Worm (Caenorhabditis elegans) whole organism, late embryonic: Measurements from ENCODE around the gene T21D12.12.
A peak's percentile ranks its signal among the peaks of the same experiment; 100 is the strongest.

Source experiments
- C38D4.7 ChIP-seq: fragments of 200-800 bp; sonication (Bioruptor generic); optimal IDR thresholded peaks from 2 replicates; lab custom pipeline; 2018; ENCODE audit warnings: mild to moderate bottlenecking, missing genetic modification characterization, moderate library complexity, missing compliant biosample characterization
- F13H6.1 ChIP-seq: sonication (generic microtip); optimal IDR thresholded peaks from 2 replicates; lab custom pipeline; 2016; ENCODE audit warnings: missing genetic modification characterization, missing compliant biosample characterization
- K02D7.2 ChIP-seq: sonication (generic microtip); optimal IDR thresholded peaks from 2 replicates; lab custom pipeline; 2017; ENCODE audit warnings: mild to moderate bottlenecking, missing genetic modification characterization, missing compliant biosample characterization
- K09A11.1 ChIP-seq: sonication (generic microtip); optimal IDR thresholded peaks from 2 replicates; lab custom pipeline; 2017; ENCODE audit warnings: antibody characterized with exemption, mild to moderate bottlenecking, missing genetic modification characterization, missing compliant biosample characterization; ENCODE audit not compliant: insufficient read depth
- ahr-1 ChIP-seq: sonication (generic microtip); optimal IDR thresholded peaks from 2 replicates; lab custom pipeline; 2016; ENCODE audit warnings: missing genetic modification characterization, missing compliant biosample characterization
- ceh-14 ChIP-seq: sonication (generic microtip); optimal IDR thresholded peaks from 2 replicates; lab custom pipeline; 2016; ENCODE audit warnings: missing genotype, missing genetic modification characterization, missing compliant biosample characterization
- ceh-18 ChIP-seq: sonication (generic microtip); optimal IDR thresholded peaks from 2 replicates; lab custom pipeline; 2016; ENCODE audit warnings: missing genetic modification characterization, missing compliant biosample characterization
- ceh-19 ChIP-seq: fragments of 200-800 bp; sonication (Bioruptor generic); optimal IDR thresholded peaks from 2 replicates; lab custom pipeline; 2018; ENCODE audit warnings: mild to moderate bottlenecking, missing genetic modification characterization, missing compliant biosample characterization
- ceh-2 ChIP-seq: sonication (generic microtip); optimal IDR thresholded peaks from 2 replicates; lab custom pipeline; 2016; ENCODE audit warnings: missing genotype, missing genetic modification characterization, missing compliant biosample characterization
- ceh-22 ChIP-seq: sonication (generic microtip); optimal IDR thresholded peaks from 2 replicates; lab custom pipeline; 2017; ENCODE audit warnings: missing biosample characterization, missing genetic modification characterization
- ceh-24 ChIP-seq: sonication (generic microtip); optimal IDR thresholded peaks from 2 replicates; lab custom pipeline; 2016; ENCODE audit warnings: mild to moderate bottlenecking, missing genetic modification characterization, missing compliant biosample characterization
- ceh-30 ChIP-seq: fragments of 150-350 bp; optimal IDR thresholded peaks from 2 replicates; lab custom pipeline; 2014; ENCODE audit warnings: missing biosample characterization, missing genetic modification characterization
- ceh-31 ChIP-seq: sonication (generic microtip); optimal IDR thresholded peaks from 2 replicates; lab custom pipeline; 2016; ENCODE audit warnings: missing genetic modification characterization, missing compliant biosample characterization
- ceh-6 ChIP-seq: fragments of 200-800 bp; sonication (Bioruptor generic); optimal IDR thresholded peaks from 2 replicates; lab custom pipeline; 2018; ENCODE audit warnings: mild to moderate bottlenecking, missing genetic modification characterization, missing compliant biosample characterization
- che-1 ChIP-seq: sonication (generic microtip); optimal IDR thresholded peaks from 2 replicates; lab custom pipeline; 2016; ENCODE audit warnings: mild to moderate bottlenecking, missing genetic modification characterization, missing compliant biosample characterization
- dve-1 ChIP-seq: sonication (generic microtip); optimal IDR thresholded peaks from 2 replicates; lab custom pipeline; 2017; ENCODE audit warnings: antibody characterized with exemption, mild to moderate bottlenecking, missing genetic modification characterization, missing compliant biosample characterization
- elt-2 ChIP-seq: sonication (generic microtip); optimal IDR thresholded peaks from 2 replicates; lab custom pipeline; 2016; ENCODE audit warnings: missing genetic modification reagents, missing genetic modification characterization, missing compliant biosample characterization
- ets-4 ChIP-seq: sonication (generic microtip); optimal IDR thresholded peaks from 2 replicates; lab custom pipeline; 2016; ENCODE audit warnings: missing genetic modification characterization, missing compliant biosample characterization
- eyg-1 ChIP-seq: sonication (generic microtip); optimal IDR thresholded peaks from 2 replicates; lab custom pipeline; 2016; ENCODE audit warnings: missing genotype, missing genetic modification characterization, missing compliant biosample characterization
- fkh-10 ChIP-seq: fragments of 150-350 bp; optimal IDR thresholded peaks from 2 replicates; lab custom pipeline; 2014; ENCODE audit warnings: missing biosample characterization, missing genetic modification reagents, missing genetic modification characterization
- hlh-30 ChIP-seq: sonication (generic microtip); optimal IDR thresholded peaks from 2 replicates; lab custom pipeline; 2017; ENCODE audit warnings: antibody characterized with exemption, missing genetic modification characterization, missing compliant biosample characterization; ENCODE audit not compliant: insufficient read depth
- hlh-8 ChIP-seq: sonication (generic microtip); optimal IDR thresholded peaks from 2 replicates; lab custom pipeline; 2016; ENCODE audit warnings: missing genotype, missing genetic modification characterization, missing compliant biosample characterization
- lim-6 ChIP-seq: sonication (generic microtip); optimal IDR thresholded peaks from 2 replicates; lab custom pipeline; 2016; ENCODE audit warnings: missing genetic modification characterization, missing compliant biosample characterization
- lin-11 ChIP-seq: fragments of 200-800 bp; sonication (Bioruptor generic); optimal IDR thresholded peaks from 2 replicates; lab custom pipeline; 2018; ENCODE audit warnings: mild to moderate bottlenecking, missing genetic modification characterization, missing compliant biosample characterization
- nfya-1 ChIP-seq: sonication (generic microtip); optimal IDR thresholded peaks from 2 replicates; lab custom pipeline; 2017; ENCODE audit warnings: missing genetic modification characterization, mild to moderate bottlenecking, missing compliant biosample characterization, antibody characterized with exemption, moderate library complexity
- nhr-11 ChIP-seq: fragments of 150-350 bp; optimal IDR thresholded peaks from 2 replicates; lab custom pipeline; 2014; ENCODE audit warnings: missing biosample characterization, missing genetic modification characterization
- nhr-232 ChIP-seq: sonication (generic microtip); optimal IDR thresholded peaks from 2 replicates; lab custom pipeline; 2016; ENCODE audit warnings: missing genetic modification characterization, missing compliant biosample characterization
- odd-2 ChIP-seq: sonication (generic microtip); optimal IDR thresholded peaks from 2 replicates; lab custom pipeline; 2017; ENCODE audit warnings: antibody characterized with exemption, mild to moderate bottlenecking, missing genetic modification characterization, missing compliant biosample characterization
- pag-3 ChIP-seq: sonication (generic microtip); optimal IDR thresholded peaks from 2 replicates; lab custom pipeline; 2016; ENCODE audit warnings: missing compliant biosample characterization, missing genetic modification characterization, borderline replicate concordance
- pat-9 ChIP-seq: fragments of 200-800 bp; sonication (Bioruptor generic); optimal IDR thresholded peaks from 2 replicates; lab custom pipeline; 2018; ENCODE audit warnings: mild to moderate bottlenecking, missing genetic modification characterization, moderate library complexity, missing compliant biosample characterization
- pros-1 ChIP-seq: fragments of 150-350 bp; optimal IDR thresholded peaks from 2 replicates; lab custom pipeline; 2014; ENCODE audit warnings: missing biosample characterization, missing genetic modification reagents, missing genetic modification characterization
- rnt-1 ChIP-seq: sonication (generic microtip); optimal IDR thresholded peaks from 2 replicates; lab custom pipeline; 2016; ENCODE audit warnings: missing genetic modification characterization, missing compliant biosample characterization
- syd-9 ChIP-seq: sonication (generic microtip); optimal IDR thresholded peaks from 2 replicates; lab custom pipeline; 2016; ENCODE audit warnings: mild to moderate bottlenecking, missing genetic modification characterization, moderate library complexity, missing compliant biosample characterization
- tbx-2 ChIP-seq: sonication (generic microtip); optimal IDR thresholded peaks from 2 replicates; lab custom pipeline; 2016; ENCODE audit warnings: missing genetic modification characterization, missing compliant biosample characterization
- tbx-7 ChIP-seq: sonication (generic microtip); optimal IDR thresholded peaks from 2 replicates; lab custom pipeline; 2016; ENCODE audit warnings: missing genotype, missing genetic modification characterization, missing compliant biosample characterization
- ttx-3 ChIP-seq: sonication (generic microtip); optimal IDR thresholded peaks from 2 replicates; lab custom pipeline; 2016; ENCODE audit warnings: missing genetic modification reagents, missing genetic modification characterization, missing compliant biosample characterization
- unc-3 ChIP-seq, 2 experiments: fragments of 200-800 bp in 1 of 2; sonication (Bioruptor generic) in 1 of 2; sonication (generic microtip) in 1 of 2; conservative IDR thresholded peaks in 1 of 2; optimal IDR thresholded peaks in 1 of 2; 2 replicates each; pipeline versions ENCODE4 v1.3.6 to Lab custom; 2016 to 2022; ENCODE audit warnings: missing compliant biosample characterization in 2 of 2, missing genetic modification characterization in 2 of 2, missing genetic modification reagents in 1 of 2
- unc-42 ChIP-seq: sonication (generic microtip); optimal IDR thresholded peaks from 2 replicates; lab custom pipeline; 2016; ENCODE audit warnings: missing genotype, missing genetic modification characterization, missing compliant biosample characterization
- ztf-16 ChIP-seq: sonication (generic microtip); optimal IDR thresholded peaks from 2 replicates; lab custom pipeline; 2017; ENCODE audit warnings: missing genetic modification characterization, missing compliant biosample characterization

T21D12.12 gene

DNA sequence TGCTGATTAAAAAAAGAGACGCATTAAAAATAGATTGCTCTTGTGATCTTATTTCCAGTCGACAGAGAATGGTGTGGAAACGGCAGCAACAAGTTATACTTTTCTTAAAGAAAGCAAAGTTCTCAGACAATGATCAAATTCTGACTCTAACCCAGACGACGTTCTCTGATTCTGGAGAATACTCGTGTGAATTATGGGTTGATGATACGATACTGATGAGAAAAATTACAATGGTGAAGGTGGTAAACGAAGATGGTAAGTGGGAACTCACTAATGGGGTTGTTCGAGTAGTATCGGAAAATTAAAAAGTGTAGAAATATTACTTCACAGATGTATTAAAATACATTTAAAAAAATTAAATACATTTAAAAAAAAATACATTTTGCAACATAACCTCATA, 12.0 kb downstream of the T21D12.12 start:
- TF ChIP-seq pros-1 (no peak), ceh-6 (GFP tag; lab: Kevin White, UChicago) (no peak), ceh-14 (tag; lab: Kevin White, UChicago) (no peak), ztf-16 (no peak), nfya-1 (tag; lab: Kevin White, UChicago) (no peak), hlh-8 (tag; lab: Kevin White, UChicago) (no peak), ceh-19 (GFP tag; lab: Kevin White, UChicago) (no peak), tbx-2 (no peak), elt-2 (tag; lab: Kevin White, UChicago) (no peak), fkh-10 (GFP tag; lab: Kevin White, UChicago) (no peak), che-1 (tag; lab: Kevin White, UChicago) (no peak), hlh-30 (tag; lab: Kevin White, UChicago) (no peak), ceh-18 (tag; lab: Kevin White, UChicago) (no peak), pag-3 (tag; lab: Kevin White, UChicago) (no peak), pat-9 (tag; lab: Kevin White, UChicago) (no peak), K02D7.2 (no peak), C38D4.7 (GFP tag; lab: Kevin White, UChicago) (no peak), F13H6.1 (tag; lab: Kevin White, UChicago) (no peak), odd-2 (tag; lab: Kevin White, UChicago) (no peak), K09A11.1 (tag; lab: Kevin White, UChicago) (no peak)

ce11 chrIV:282008-282407, 15.8 kb downstream of the T21D12.12 start:
- no peak for TF ChIP-seq lin-11 (tag; lab: Kevin White, UChicago)
- no peak for TF ChIP-seq hlh-30 (tag; lab: Kevin White, UChicago)
- TF ChIP-seq ets-4 (tag; lab: Kevin White, UChicago) = no peak
- no peak for TF ChIP-seq unc-3 (GFP tag; conservative IDR thresholded peaks at IDR 0.05; lab: Robert Waterston, UW)
- no peak for TF ChIP-seq unc-3 (tag; optimal IDR thresholded peaks at IDR 0.05; lab: Kevin White, UChicago)
- no peak for TF ChIP-seq odd-2 (tag; lab: Kevin White, UChicago)
- no peak for TF ChIP-seq ceh-31 (tag; lab: Kevin White, UChicago)
- no peak for TF ChIP-seq hlh-8 (tag; lab: Kevin White, UChicago)
- TF ChIP-seq ceh-2 = no peak
- no peak for TF ChIP-seq syd-9 (tag; lab: Kevin White, UChicago)
- no peak for TF ChIP-seq eyg-1 (tag; lab: Kevin White, UChicago)
- no peak for TF ChIP-seq dve-1 (tag; lab: Kevin White, UChicago)
- TF ChIP-seq ceh-18 (tag; lab: Kevin White, UChicago) = no peak
- TF ChIP-seq ttx-3 (tag; lab: Kevin White, UChicago) = no peak
- no peak for TF ChIP-seq pat-9 (tag; lab: Kevin White, UChicago)

DNA sequence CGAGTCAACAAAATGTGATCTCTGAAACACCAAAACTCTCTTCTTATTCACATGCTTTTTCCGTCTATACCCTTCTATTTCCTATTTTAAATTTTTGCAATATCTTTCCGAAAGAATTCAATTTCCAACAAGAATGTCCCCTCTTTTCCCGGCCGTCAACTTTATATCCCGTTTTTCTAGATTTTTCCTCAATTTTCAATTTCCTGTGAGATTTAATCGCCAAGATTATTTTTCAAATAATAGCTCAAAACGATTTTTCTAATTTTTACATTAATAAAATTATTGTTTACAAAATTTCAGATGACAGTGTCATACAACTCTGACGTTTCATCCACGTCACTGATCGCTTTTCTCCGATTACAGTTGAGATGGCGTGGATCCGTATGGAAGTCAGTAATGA, 17.1 kb downstream of the T21D12.12 start, which contains the start of gene best-19:
Gene best-19 (plus strand): TSS at position 301 of the 400 bp plus-strand sequence.
- TF ChIP-seq rnt-1 (tag; lab: Kevin White, UChicago) (no peak), unc-42 (peak; percentile 52)

ce11 chrIV:288027-288426, 21.8 kb downstream of the T21D12.12 start, which contains the start of gene T21D12.14:
TSS of gene T21D12.14 (minus strand) at chrIV:288127.
- no peak for TF ChIP-seq ceh-24 (tag; lab: Kevin White, UChicago)
- no peak for TF ChIP-seq ceh-19 (GFP tag; lab: Kevin White, UChicago)
- TF ChIP-seq syd-9 (tag; lab: Kevin White, UChicago) = no peak
- TF ChIP-seq pros-1 = no peak
- TF ChIP-seq lim-6 (tag; lab: Kevin White, UChicago) = no peak
- no peak for TF ChIP-seq unc-3 (GFP tag; conservative IDR thresholded peaks at IDR 0.05; lab: Robert Waterston, UW)
- TF ChIP-seq unc-3 (tag; optimal IDR thresholded peaks at IDR 0.05; lab: Kevin White, UChicago) = no peak
- TF ChIP-seq K09A11.1 (tag; lab: Kevin White, UChicago) = no peak
- no peak for TF ChIP-seq nhr-232
- no peak for TF ChIP-seq fkh-10 (GFP tag; lab: Kevin White, UChicago)
- TF ChIP-seq ttx-3 (tag; lab: Kevin White, UChicago) = no peak
- no peak for TF ChIP-seq lin-11 (tag; lab: Kevin White, UChicago)
- no peak for TF ChIP-seq hlh-8 (tag; lab: Kevin White, UChicago)
- TF ChIP-seq nhr-11 = no peak
- no peak for TF ChIP-seq ceh-30 (tag; lab: Kevin White, UChicago)
- TF ChIP-seq ahr-1 (tag; lab: Kevin White, UChicago) = no peak
- TF ChIP-seq unc-42 = no peak
- TF ChIP-seq ceh-22 = no peak
- no peak for TF ChIP-seq rnt-1 (tag; lab: Kevin White, UChicago)
- no peak for TF ChIP-seq tbx-7 (tag; lab: Kevin White, UChicago)
- no peak for TF ChIP-seq ets-4 (tag; lab: Kevin White, UChicago)
